Fruit fly (Drosophila melanogaster): ENCODE data around the gene Alp4.

DNA sequence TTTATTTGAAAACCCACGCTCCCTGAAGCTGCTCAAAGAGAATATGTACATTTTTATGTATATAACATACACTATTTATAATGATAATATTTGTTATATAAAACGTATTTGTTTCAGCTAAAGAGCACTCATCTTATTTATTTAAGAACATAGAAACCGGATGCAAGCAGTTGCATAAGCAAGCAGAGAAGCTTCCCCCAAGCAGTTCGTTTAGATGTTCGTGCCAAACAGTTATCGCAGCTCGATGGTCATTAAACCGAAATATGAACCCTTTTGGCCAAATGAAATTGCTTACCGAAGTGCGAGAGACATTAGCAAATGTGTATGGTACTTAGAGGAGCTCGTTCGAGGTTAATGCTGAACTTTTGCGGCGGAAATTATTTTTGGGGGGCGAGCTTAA lies 41.3 kb downstream of the Alp4 start:
- TF ChIP-seq CG32121 (GFP tag; IDR thresholded peaks at IDR 0.05) (no peak), CG8159 (tag; optimal IDR thresholded peaks at IDR 0.05) (no peak), CG13204 (GFP tag; optimal IDR thresholded peaks at IDR 0.05) (no peak), CG8301 (tag; optimal IDR thresholded peaks at IDR 0.05) (no peak), CG17806 (tag; optimal IDR thresholded peaks at IDR 0.05) (no peak), CG12605 (GFP tag; IDR thresholded peaks at IDR 0.05) (no peak), CG10348 (GFP tag; IDR thresholded peaks at IDR 0.05) (no peak), CG4496 (GFP tag; IDR thresholded peaks at IDR 0.05) (no peak), EcR (GFP tag; optimal IDR thresholded peaks at IDR 0.05) (no peak), Pif1A (GFP tag; optimal IDR thresholded peaks at IDR 0.05) (no peak), D1 (tag; optimal IDR thresholded peaks at IDR 0.05) (no peak)
